Fruit fly (Drosophila melanogaster): ENCODE data around the gene msi.

Gene msi

dm6 chr3R:25647577-25648257 is 131.8 kb downstream of the msi start (continued):
- TF ChIP-seq CG6791 (GFP tag; IDR thresholded peaks at IDR 0.05; ENCODE audit: partially characterized antibody), result peak; percentile 96
- peak; percentile 27 for TF ChIP-seq nmo (GFP tag; optimal IDR thresholded peaks at IDR 0.05)
- TF ChIP-seq cg (GFP tag; optimal IDR thresholded peaks at IDR 0.05), result peak; percentile 87
- no peak for TF ChIP-seq CG8944 (GFP tag; optimal IDR thresholded peaks at IDR 0.05)
- TF ChIP-seq CG17385 (GFP tag; optimal IDR thresholded peaks at IDR 0.05), result peak; percentile 6
- TF ChIP-seq shn (GFP tag; optimal IDR thresholded peaks at IDR 0.05), result peak; percentile 24
- peak; percentile 13 for TF ChIP-seq Lhr (GFP tag; optimal IDR thresholded peaks at IDR 0.05)
- TF ChIP-seq HLH4C (GFP tag; IDR thresholded peaks at IDR 0.05; ENCODE audit: partially characterized antibody), result peak; percentile 91
- peak; percentile 85 for TF ChIP-seq nom (GFP tag; optimal IDR thresholded peaks at IDR 0.05)
- TF ChIP-seq CG8290 (GFP tag; optimal IDR thresholded peaks at IDR 0.05), result peak; percentile 97
- TF ChIP-seq CG8290 (tag; optimal IDR thresholded peaks at IDR 0.05), result peak; percentile 65 to 98
- peak; percentile 21 for TF ChIP-seq CG15479 (GFP tag; optimal IDR thresholded peaks at IDR 0.05)
- TF ChIP-seq sna (GFP tag; IDR thresholded peaks at IDR 0.05; ENCODE audit: partially characterized antibody), result peak; percentile 77
- peak; percentile 37 for TF ChIP-seq CG1233 (GFP tag; optimal IDR thresholded peaks at IDR 0.05)
- peak; percentile 42 for TF ChIP-seq YL-1 (GFP tag; optimal IDR thresholded peaks at IDR 0.05)
- TF ChIP-seq sob (GFP tag; IDR thresholded peaks at IDR 0.05), result peak; percentile 59
- no peak for TF ChIP-seq HLH54F (GFP tag; optimal IDR thresholded peaks at IDR 0.05)
- no peak; the same call in 1 of the 2 replicates for TF ChIP-seq CG14441 (GFP tag; IDR thresholded peaks at IDR 0.05)
- TF ChIP-seq Rx (GFP tag; IDR thresholded peaks at IDR 0.05), result no peak
- TF ChIP-seq phol (tag; optimal IDR thresholded peaks at IDR 0.05), result peak; percentile 17
- TF ChIP-seq Trl (optimal IDR thresholded peaks at IDR 0.05), result no peak
- TF ChIP-seq Trl (GFP tag; optimal IDR thresholded peaks at IDR 0.05), result peak; percentile 51
- peak; percentile 77 for TF ChIP-seq CG16813 (GFP tag; IDR thresholded peaks at IDR 0.05; ENCODE audit: partially characterized antibody)
- peak; percentile 37 for TF ChIP-seq BEAF-32 (GFP tag; optimal IDR thresholded peaks at IDR 0.05)
- TF ChIP-seq lab (GFP tag; optimal IDR thresholded peaks at IDR 0.05), result no peak
- TF ChIP-seq Eip74EF (GFP tag; optimal IDR thresholded peaks at IDR 0.05), result peak in 1 of 2 experiments; percentile 28
- peak; percentile 60 for TF ChIP-seq CG17186 (GFP tag; optimal IDR thresholded peaks at IDR 0.05)
- 0 out of 3 replicates have a peak, but pooled peaks have one; percentile 55 for TF ChIP-seq CG2199 (GFP tag; IDR thresholded peaks at IDR 0.05)
- TF ChIP-seq Ravus (GFP tag; IDR thresholded peaks at IDR 0.05), result no peak
- TF ChIP-seq pum (GFP tag; optimal IDR thresholded peaks at IDR 0.05), result no peak
- peak; percentile 58; the same call in 1 of the 2 replicates for TF ChIP-seq CG32772 (GFP tag; IDR thresholded peaks at IDR 0.05)
- TF ChIP-seq sr (GFP tag; IDR thresholded peaks at IDR 0.05), result peak; percentile 97
- TF ChIP-seq D (optimal IDR thresholded peaks at IDR 0.05), result no peak
- TF ChIP-seq D (GFP tag; optimal IDR thresholded peaks at IDR 0.05), result no peak
- TF ChIP-seq CoRest (tag; optimal IDR thresholded peaks at IDR 0.05), result peak; percentile 15
- TF ChIP-seq ewg (GFP tag; optimal IDR thresholded peaks at IDR 0.05), result peak; percentile 70
- TF ChIP-seq unc-4 (GFP tag; IDR thresholded peaks at IDR 0.05; ENCODE audit: partially characterized antibody), result peak; percentile 25; the same call in 1 of the 2 replicates
- TF ChIP-seq CG2202 (tag; optimal IDR thresholded peaks at IDR 0.05), result no peak
- no peak for TF ChIP-seq pfk (GFP tag; optimal IDR thresholded peaks at IDR 0.05)
- peak; percentile 55; the same call in 1 of the 2 replicates for TF ChIP-seq hbn (GFP tag; IDR thresholded peaks at IDR 0.05; ENCODE audit: partially characterized antibody)
- TF ChIP-seq CG33213 (GFP tag; optimal IDR thresholded peaks at IDR 0.05), result peak; percentile 12
- peak; percentile 82 for TF ChIP-seq Med (GFP tag)
- TF ChIP-seq CG9797 (GFP tag; optimal IDR thresholded peaks at IDR 0.05), result no peak
- peak; percentile 28 for TF ChIP-seq MTF-1 (GFP tag; optimal IDR thresholded peaks at IDR 0.05; ENCODE audit: borderline replicate concordance)
- TF ChIP-seq bcd (GFP tag; optimal IDR thresholded peaks at IDR 0.05), result peak; percentile 90
- no peak for TF ChIP-seq Dip3 (GFP tag; optimal IDR thresholded peaks at IDR 0.05)
- peak; percentile 82 for TF ChIP-seq ci (GFP tag; IDR thresholded peaks at IDR 0.05)
- TF ChIP-seq slbo (GFP tag; IDR thresholded peaks at IDR 0.05), result no peak
- TF ChIP-seq CG12942 (GFP tag; optimal IDR thresholded peaks at IDR 0.05), result no peak
